Fruit fly (Drosophila melanogaster) whole organism, embryonic: Measurements from ENCODE around the gene LIMK1.

Experiments
- CG10209 ChIP-seq: fragments of 200-800 bp; sonication (Bioruptor generic); optimal IDR thresholded peaks from 3 replicates; lab custom pipeline; 2017; ENCODE audit warnings: missing biosample characterization, mild to moderate bottlenecking, missing genetic modification characterization, missing genetic modification reagents
- CG12219 ChIP-seq: fragments of 200-800 bp; sonication (Bioruptor generic); optimal IDR thresholded peaks from 3 replicates; lab custom pipeline; 2018; ENCODE audit warnings: missing biosample characterization, mild to moderate bottlenecking, missing genetic modification characterization
- CG15011 ChIP-seq: fragments of 200-800 bp; sonication (Bioruptor generic); optimal IDR thresholded peaks from 3 replicates; lab custom pipeline; 2018; ENCODE audit warnings: missing biosample characterization, mild to moderate bottlenecking, missing genetic modification characterization
- CG1602 ChIP-seq: fragments of 200-800 bp; sonication (Bioruptor generic); optimal IDR thresholded peaks from 3 replicates; lab custom pipeline; 2016; ENCODE audit warnings: missing biosample characterization, missing genetic modification characterization
- CG2120 ChIP-seq: fragments of 200-800 bp; sonication (Bioruptor generic); optimal IDR thresholded peaks from 3 replicates; lab custom pipeline; 2016; ENCODE audit warnings: missing biosample characterization, missing genetic modification characterization
- CG2712 ChIP-seq: fragments of 200-800 bp; optimal IDR thresholded peaks from 3 replicates; lab custom pipeline; 2019; ENCODE audit warnings: missing biosample characterization, mild to moderate bottlenecking, missing genetic modification characterization, moderate library complexity
- CG3065 ChIP-seq: fragments of 200-800 bp; sonication (Bioruptor generic); optimal IDR thresholded peaks from 2 replicates; lab custom pipeline; 2016; ENCODE audit warnings: missing biosample characterization, missing genetic modification characterization
- CG31441 ChIP-seq: fragments of 200-800 bp; sonication (Bioruptor generic); IDR thresholded peaks from 2 replicates; pipeline ENCODE4 v1.3.6; 2022; ENCODE audit warnings: missing biosample characterization, missing genetic modification characterization
- CG3163 ChIP-seq: fragments of 200-800 bp; sonication (Bioruptor generic); optimal IDR thresholded peaks from 3 replicates; lab custom pipeline; 2016; ENCODE audit warnings: missing biosample characterization, missing genetic modification characterization
- CG3407 ChIP-seq: fragments of 200-800 bp; sonication (Bioruptor generic); optimal IDR thresholded peaks from 2 replicates; lab custom pipeline; 2018; ENCODE audit warnings: missing biosample characterization, mild to moderate bottlenecking, missing genetic modification characterization
- CG34376 ChIP-seq: fragments of 200-800 bp; sonication (Bioruptor generic); optimal IDR thresholded peaks from 2 replicates; lab custom pipeline; 2018; ENCODE audit warnings: missing biosample characterization, mild to moderate bottlenecking, missing genetic modification characterization
- CG42726 ChIP-seq: fragments of 200-800 bp; sonication (Bioruptor generic); IDR thresholded peaks from 2 replicates; pipeline ENCODE4 v1.3.6; 2022; ENCODE audit warnings: missing biosample characterization, missing genetic modification characterization; ENCODE audit not compliant: partially characterized antibody
- CG43689 ChIP-seq: fragments of 200-800 bp; sonication (Bioruptor generic); IDR thresholded peaks from 2 replicates; pipeline ENCODE4 v1.3.6; 2022; ENCODE audit warnings: missing biosample characterization, missing genetic modification characterization
- CG4707 ChIP-seq: fragments of 200-800 bp; sonication (Bioruptor generic); optimal IDR thresholded peaks from 2 replicates; lab custom pipeline; 2018; ENCODE audit warnings: missing biosample characterization, mild to moderate bottlenecking, missing genetic modification characterization, moderate library complexity
- CG7271 ChIP-seq: fragments of 200-800 bp; sonication (Bioruptor generic); optimal IDR thresholded peaks from 2 replicates; lab custom pipeline; 2018; ENCODE audit warnings: missing biosample characterization, mild to moderate bottlenecking, missing genetic modification characterization, moderate library complexity
- CG7786 ChIP-seq: fragments of 200-800 bp; sonication (Bioruptor generic); optimal IDR thresholded peaks from 2 replicates; lab custom pipeline; 2016; ENCODE audit warnings: missing biosample characterization, missing genetic modification characterization
- CG8290 ChIP-seq, 3 experiments: fragments of 200-800 bp; sonication (Bioruptor generic); optimal IDR thresholded peaks; 2 replicates each; lab custom pipeline; 2016 to 2019; ENCODE audit warnings: missing biosample characterization in 3 of 3, missing genetic modification characterization in 3 of 3, mild to moderate bottlenecking in 2 of 3, moderate library complexity in 1 of 3
- CG8478 ChIP-seq: fragments of >200 bp; optimal IDR thresholded peaks from 2 replicates; lab custom pipeline; 2018
- CG8924 ChIP-seq: fragments of 200-800 bp; optimal IDR thresholded peaks from 3 replicates; lab custom pipeline; 2019; ENCODE audit warnings: missing biosample characterization, mild to moderate bottlenecking, missing genetic modification characterization, moderate library complexity
- CG9437 ChIP-seq: fragments of 200-800 bp; sonication (Bioruptor generic); optimal IDR thresholded peaks from 2 replicates; lab custom pipeline; 2018; ENCODE audit warnings: missing biosample characterization, mild to moderate bottlenecking, missing genetic modification characterization
- Camta ChIP-seq: fragments of 200-800 bp; sonication (Bioruptor generic); optimal IDR thresholded peaks from 2 replicates; lab custom pipeline; 2016; ENCODE audit warnings: missing biosample characterization, missing genetic modification characterization
- Dfd ChIP-seq, 2 experiments: fragments of >200 bp; optimal IDR thresholded peaks; 2 replicates each; lab custom pipeline; 2017; ENCODE audit warnings: missing biosample characterization in 2 of 2, missing genetic modification characterization in 2 of 2
- GATAe ChIP-seq: fragments of 200-800 bp; sonication (Bioruptor generic); conservative IDR thresholded peaks from 2 replicates; pipeline ENCODE4 v1.3.6; 2022; ENCODE audit warnings: missing biosample characterization, missing genetic modification characterization
- Hr51 ChIP-seq, 2 experiments: fragments of 200-800 bp; sonication (Bioruptor generic); optimal IDR thresholded peaks; 2 replicates in 1 of 2; 3 replicates in 1 of 2; lab custom pipeline; 2016 to 2018; ENCODE audit warnings: missing biosample characterization in 2 of 2, missing genetic modification characterization in 2 of 2, mild to moderate bottlenecking in 1 of 2, moderate library complexity in 1 of 2
- Lhr ChIP-seq: fragments of 200-800 bp; sonication (Bioruptor generic); optimal IDR thresholded peaks from 3 replicates; lab custom pipeline; 2017; ENCODE audit warnings: mild to moderate bottlenecking, missing biosample characterization, missing genetic modification reagents, missing genetic modification characterization
- Myb ChIP-seq: fragments of 200-800 bp; sonication (Bioruptor generic); optimal IDR thresholded peaks from 2 replicates; lab custom pipeline; 2016; ENCODE audit warnings: missing biosample characterization, missing genetic modification characterization
- Nf-YB ChIP-seq: fragments of 200-800 bp; sonication (Bioruptor generic); optimal IDR thresholded peaks from 3 replicates; lab custom pipeline; 2019; ENCODE audit warnings: missing biosample characterization, mild to moderate bottlenecking, missing genetic modification characterization, moderate library complexity
- Pdp1 ChIP-seq, 2 experiments: fragments of 200-800 bp; sonication (Bioruptor generic); optimal IDR thresholded peaks; 3 replicates each; lab custom pipeline; 2016; ENCODE audit warnings: missing biosample characterization in 2 of 2, missing genetic modification characterization in 2 of 2, mild to moderate bottlenecking in 1 of 2, moderate library complexity in 1 of 2
- Ptx1 ChIP-seq: fragments of 200-800 bp; sonication (Bioruptor generic); IDR thresholded peaks from 2 replicates; pipeline ENCODE4 v1.3.6; 2022; ENCODE audit warnings: missing biosample characterization, missing genetic modification characterization
- Sox100B ChIP-seq: fragments of 200-800 bp; sonication (Bioruptor generic); optimal IDR thresholded peaks from 3 replicates; lab custom pipeline; 2018; ENCODE audit warnings: missing biosample characterization, mild to moderate bottlenecking, missing genetic modification characterization
- Taf1 ChIP-seq: fragments of 200-800 bp; sonication (Bioruptor generic); IDR thresholded peaks from 2 replicates; pipeline ENCODE4 v1.3.6; 2022; ENCODE audit warnings: missing biosample characterization, missing genetic modification characterization
- abd-A ChIP-seq: fragments of 200-800 bp; sonication (Bioruptor generic); optimal IDR thresholded peaks from 3 replicates; lab custom pipeline; 2019; ENCODE audit warnings: missing biosample characterization, mild to moderate bottlenecking, missing genetic modification characterization, moderate library complexity
- ato ChIP-seq: fragments of 200-800 bp; sonication (Bioruptor generic); IDR thresholded peaks from 2 replicates; pipeline ENCODE4 v1.3.6; 2022; ENCODE audit warnings: missing biosample characterization, missing genetic modification characterization; ENCODE audit not compliant: partially characterized antibody
- btn ChIP-seq: fragments of 200-800 bp; sonication (Bioruptor generic); optimal IDR thresholded peaks from 2 replicates; lab custom pipeline; 2016; ENCODE audit warnings: missing biosample characterization, missing genetic modification characterization
- ci ChIP-seq: fragments of 200-800 bp; sonication (Bioruptor generic); IDR thresholded peaks from 3 replicates; pipeline ENCODE4 v1.3.6; 2022; ENCODE audit warnings: missing biosample characterization, missing genetic modification characterization
- croc ChIP-seq: fragments of 200-800 bp; sonication (Bioruptor generic); conservative IDR thresholded peaks from 3 replicates; pipeline ENCODE4 v1.3.6; 2022; ENCODE audit warnings: missing biosample characterization, missing genetic modification characterization
- da ChIP-seq: fragments of 200-800 bp; sonication (Bioruptor generic); optimal IDR thresholded peaks from 2 replicates; lab custom pipeline; 2016; ENCODE audit warnings: missing biosample characterization, missing genetic modification characterization
- dysf ChIP-seq: fragments of 200-800 bp; sonication (Bioruptor generic); IDR thresholded peaks from 3 replicates; pipeline ENCODE4 v1.3.6; 2022; ENCODE audit warnings: missing biosample characterization, missing genetic modification characterization
- fru ChIP-seq: fragments of >200 bp; optimal IDR thresholded peaks from 2 replicates; lab custom pipeline; 2017
- prd ChIP-seq, 3 experiments: fragments of >200 bp in 2 of 3; fragments of 200-800 bp in 1 of 3; sonication (Bioruptor generic) in 1 of 3; optimal IDR thresholded peaks in 2 of 3; IDR thresholded peaks in 1 of 3; 2 replicates in 2 of 3; 3 replicates in 1 of 3; pipeline versions ENCODE4 v1.3.6 to Lab custom; 2017 to 2022; ENCODE audit warnings: missing biosample characterization in 1 of 3, missing genetic modification characterization in 1 of 3
- ranshi ChIP-seq: fragments of 200-800 bp; sonication (Bioruptor generic); IDR thresholded peaks from 2 replicates; pipeline ENCODE4 v1.3.6; 2022; ENCODE audit warnings: missing biosample characterization, missing genetic modification characterization
- ro ChIP-seq: fragments of 200-800 bp; sonication (Bioruptor generic); IDR thresholded peaks from 2 replicates; pipeline ENCODE4 v1.3.6; 2022; ENCODE audit warnings: missing biosample characterization, missing genetic modification characterization
- shn ChIP-seq: fragments of 200-800 bp; sonication (Bioruptor generic); optimal IDR thresholded peaks from 3 replicates; lab custom pipeline; 2016; ENCODE audit warnings: missing biosample characterization, missing genetic modification characterization
- stwl ChIP-seq: fragments of 200-800 bp; sonication (Bioruptor generic); optimal IDR thresholded peaks from 3 replicates; lab custom pipeline; 2018; ENCODE audit warnings: missing biosample characterization, mild to moderate bottlenecking, missing genetic modification characterization, moderate library complexity
- tx ChIP-seq: fragments of 200-800 bp; sonication (Bioruptor generic); optimal IDR thresholded peaks from 2 replicates; lab custom pipeline; 2016; ENCODE audit warnings: missing biosample characterization, missing genetic modification characterization
- vfl ChIP-seq: fragments of 200-800 bp; sonication (Bioruptor generic); optimal IDR thresholded peaks from 2 replicates; lab custom pipeline; 2016; ENCODE audit warnings: missing biosample characterization, missing genetic modification characterization

Gene LIMK1

DNA sequence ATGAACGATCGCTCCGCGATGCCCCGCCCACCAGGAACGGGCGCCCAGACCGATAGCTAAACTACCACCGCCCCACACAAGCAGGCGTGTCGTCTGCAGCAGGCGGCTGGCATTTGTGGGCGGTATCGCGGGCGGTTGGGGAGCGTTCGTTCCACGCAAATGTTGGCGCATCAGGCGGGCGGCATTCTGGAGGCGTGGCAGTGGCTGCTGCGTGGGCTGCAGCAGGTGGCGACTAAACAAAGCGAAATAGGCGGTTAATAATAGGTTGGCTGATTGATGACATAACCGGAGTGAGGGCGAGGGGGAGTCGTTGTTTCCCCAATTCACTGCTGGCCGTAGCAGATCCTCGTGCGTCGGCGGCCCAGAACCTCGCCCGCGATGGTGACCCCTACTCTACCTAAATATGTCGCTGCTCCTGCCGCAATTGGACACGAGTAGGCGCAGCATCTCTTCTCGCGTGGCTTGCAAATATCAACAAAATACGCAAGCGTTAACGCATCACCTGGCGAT is 3.2 kb upstream of the LIMK1 start (continued):
- TF ChIP-seq CG8478 (lab: Kevin White, UChicago) (no peak), CG8924 (no peak), CG7271 (tag; lab: Kevin White, UChicago) (no peak), Pdp1 (GFP tag; optimal IDR thresholded peaks at IDR 0.05; lab: Kevin White, UChicago) (peak in 1 of 2 experiments; percentile 98), CG3065 (GFP tag; lab: Kevin White, UChicago) (peak; percentile 14), CG42726 (GFP tag; lab: Robert Waterston, UW) (peak; percentile 24; the same call in 1 of the 2 replicates)

dm6 chrX:12591223-12592120 is 521 bp downstream of the LIMK1 start:
- TF ChIP-seq abd-A (tag; lab: Kevin White, UChicago) = no peak
- TF ChIP-seq prd (optimal IDR thresholded peaks at IDR 0.05; lab: Kevin White, UChicago) = no peak
- no peak; the same call in 2 of the 3 replicates for TF ChIP-seq prd (GFP tag; IDR thresholded peaks at IDR 0.05; lab: Robert Waterston, UW)
- peak; percentile 40 for TF ChIP-seq CG3163
- peak; percentile 46 for TF ChIP-seq Nf-YB (GFP tag; lab: Kevin White, UChicago)
- TF ChIP-seq Myb = no peak
- peak; percentile 53 for TF ChIP-seq shn (GFP tag; lab: Kevin White, UChicago)
- no peak for TF ChIP-seq GATAe
- TF ChIP-seq dysf (GFP tag; lab: Robert Waterston, UW) = 0 out of 3 replicates have a peak, but pooled peaks have one; percentile 41
- TF ChIP-seq fru (lab: Kevin White, UChicago) = no peak
- no peak for TF ChIP-seq Taf1 (GFP tag; lab: Robert Waterston, UW)
- no peak for TF ChIP-seq ranshi (GFP tag; lab: Robert Waterston, UW)
- peak; percentile 23 for TF ChIP-seq Camta (GFP tag; lab: Kevin White, UChicago)
- peak; percentile 31 for TF ChIP-seq CG2120 (GFP tag; lab: Kevin White, UChicago)
- TF ChIP-seq CG1602 (GFP tag; lab: Kevin White, UChicago) = peak; percentile 22
- TF ChIP-seq croc = no peak
- TF ChIP-seq Dfd (GFP tag; optimal IDR thresholded peaks at IDR 0.05; lab: Kevin White, UChicago) = no peak
- peak; percentile 34 for TF ChIP-seq CG12219
- peak; percentile 89 for TF ChIP-seq CG4707
- TF ChIP-seq Sox100B = peak; percentile 77
- TF ChIP-seq CG3407 = peak; percentile 27
- TF ChIP-seq stwl (tag; lab: Kevin White, UChicago) = no peak
- TF ChIP-seq da (GFP tag; lab: Kevin White, UChicago) = no peak
- TF ChIP-seq ro (GFP tag; lab: Robert Waterston, UW) = no peak
- TF ChIP-seq CG10209 (GFP tag; lab: Kevin White, UChicago) = peak; percentile 30
- peak; percentile 43 for TF ChIP-seq CG2712 (tag; lab: Kevin White, UChicago)
- peak; percentile 32 for TF ChIP-seq tx
- TF ChIP-seq vfl (GFP tag; lab: Kevin White, UChicago) = no peak
- TF ChIP-seq CG7786 (GFP tag; lab: Kevin White, UChicago) = peak; percentile 32
- TF ChIP-seq CG8290 (GFP tag; optimal IDR thresholded peaks at IDR 0.05; lab: Kevin White, UChicago) = peak; percentile 10
- TF ChIP-seq CG8290 (tag; optimal IDR thresholded peaks at IDR 0.05; lab: Kevin White, UChicago) = peak in 1 of 2 experiments; percentile 37
- TF ChIP-seq CG31441 (GFP tag; lab: Robert Waterston, UW) = peak; percentile 41; the same call in 1 of the 2 replicates
- TF ChIP-seq ci (GFP tag; lab: Robert Waterston, UW) = no peak; the same call in 1 of the 3 replicates
- no peak for TF ChIP-seq Lhr
- TF ChIP-seq Hr51 (GFP tag; optimal IDR thresholded peaks at IDR 0.05; lab: Kevin White, UChicago) = peak; percentile 13 to 64
- peak; percentile 45 for TF ChIP-seq CG9437 (GFP tag; lab: Kevin White, UChicago)
- peak; percentile 40 for TF ChIP-seq btn (GFP tag; lab: Kevin White, UChicago)
- no peak for TF ChIP-seq CG15011 (GFP tag; lab: Kevin White, UChicago)
- TF ChIP-seq Ptx1 (GFP tag; lab: Robert Waterston, UW) = 0 out of 2 replicates have a peak, but pooled peaks have one; percentile 16
- no peak for TF ChIP-seq ato (GFP tag; lab: Robert Waterston, UW)
- no peak for TF ChIP-seq CG34376
- TF ChIP-seq CG43689 (GFP tag; lab: Robert Waterston, UW) = no peak
